Worm (Caenorhabditis elegans) whole organism, early embryonic: ENCODE results near the gene tag-115.

Source experiments
- B0310.2 ChIP-seq: sonication (generic microtip); optimal IDR thresholded peaks from 2 replicates; lab custom pipeline; 2016; ENCODE audit warnings: mild to moderate bottlenecking, missing genetic modification characterization, missing compliant biosample characterization
- ama-1 ChIP-seq: fragments of 150-350 bp; optimal IDR thresholded peaks from 2 replicates; lab custom pipeline; 2014
- flt-1 ChIP-seq: fragments of 200-800 bp; sonication (Bioruptor generic); IDR thresholded peaks from 2 replicates; pipeline ENCODE4 v1.3.6; 2022; ENCODE audit warnings: missing genetic modification characterization, missing compliant biosample characterization
- pes-1 ChIP-seq: fragments of 200-800 bp; sonication (Bioruptor generic); IDR thresholded peaks from 2 replicates; pipeline ENCODE4 v1.3.6; 2022; ENCODE audit warnings: missing genetic modification reagents, missing genetic modification characterization, missing compliant biosample characterization

DNA sequence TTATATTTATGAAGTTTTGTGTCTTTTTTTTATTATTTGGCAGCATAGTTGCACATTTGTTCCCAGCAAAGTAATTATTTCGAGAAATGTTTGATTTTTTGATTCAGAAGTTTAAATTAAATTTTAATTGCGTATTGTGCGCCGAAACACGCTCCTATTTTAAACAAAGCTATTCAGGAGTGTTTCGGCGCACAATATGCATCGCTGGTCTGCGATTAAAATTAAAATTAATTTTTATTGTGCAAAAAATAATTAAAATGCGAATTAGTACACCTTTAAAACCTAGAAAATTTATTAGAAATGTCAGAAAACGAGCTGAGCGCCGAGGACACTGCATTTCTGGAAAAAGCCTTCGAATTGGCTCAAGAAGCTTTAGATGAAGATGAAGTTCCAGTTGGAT lies 4.2 kb upstream of the tag-115 start, which contains the start of gene JC8.4:
- TF ChIP-seq flt-1: no peak
- TF ChIP-seq ama-1 (lab: Kevin White, UChicago): no peak
- no peak for TF ChIP-seq B0310.2 (tag; lab: Kevin White, UChicago)
- TF ChIP-seq pes-1 (GFP tag; lab: Robert Waterston, UW): no peak
